Worm (Caenorhabditis elegans): ENCODE measurements around the gene C44B11.1.

The C44B11.1 gene

ce11 chrIII:3154968-3155367 is at the start of gene C44B11.1:
C44B11.1 (plus strand) TSS chrIII:3155268.
- TF ChIP-seq dao-5 (tag; optimal IDR thresholded peaks at IDR 0.05) (no peak), W03F9.2 (tag; optimal IDR thresholded peaks at IDR 0.05) (no peak), him-1 (tag; optimal IDR thresholded peaks at IDR 0.05) (no peak)

- TF ChIP-seq W03F9.2 (tag; optimal IDR thresholded peaks at IDR 0.05) (no peak), him-1 (tag; optimal IDR thresholded peaks at IDR 0.05) (no peak), dao-5 (tag; optimal IDR thresholded peaks at IDR 0.05) (no peak)
Observed at ce11 chrIII:3106301-3106700, 48.8 kb upstream of the C44B11.1 start.

ce11 chrIII:3107530-3107929 is 47.5 kb upstream of the C44B11.1 start:
- no peak for TF ChIP-seq him-1 (tag; optimal IDR thresholded peaks at IDR 0.05)
- no peak for TF ChIP-seq W03F9.2 (tag; optimal IDR thresholded peaks at IDR 0.05)
- no peak for TF ChIP-seq dao-5 (tag; optimal IDR thresholded peaks at IDR 0.05)

- TF ChIP-seq him-1 (tag; optimal IDR thresholded peaks at IDR 0.05) = no peak
- no peak for TF ChIP-seq dao-5 (tag; optimal IDR thresholded peaks at IDR 0.05)
Observed at ce11 chrIII:3108804-3109203, 46.3 kb upstream of the C44B11.1 start.

- TF ChIP-seq W03F9.2 (tag; optimal IDR thresholded peaks at IDR 0.05) (no peak), him-1 (tag; optimal IDR thresholded peaks at IDR 0.05) (no peak)
Observed at ce11 chrIII:3109564-3109963, 45.5 kb upstream of the C44B11.1 start.

- no peak for TF ChIP-seq W03F9.2 (tag; optimal IDR thresholded peaks at IDR 0.05)
- no peak for TF ChIP-seq dao-5 (tag; optimal IDR thresholded peaks at IDR 0.05)
- no peak for TF ChIP-seq him-1 (tag; optimal IDR thresholded peaks at IDR 0.05)
Observed at ce11 chrIII:3110614-3111013, 44.5 kb upstream of the C44B11.1 start.

ce11 chrIII:3111534-3111933 is 43.5 kb upstream of the C44B11.1 start:
- TF ChIP-seq W03F9.2 (tag; optimal IDR thresholded peaks at IDR 0.05) (no peak), dao-5 (tag; optimal IDR thresholded peaks at IDR 0.05) (no peak), him-1 (tag; optimal IDR thresholded peaks at IDR 0.05) (no peak)

ce11 chrIII:3112001-3112400 is 43.1 kb upstream of the C44B11.1 start:
- TF ChIP-seq dao-5 (tag; optimal IDR thresholded peaks at IDR 0.05) (no peak), him-1 (tag; optimal IDR thresholded peaks at IDR 0.05) (no peak), W03F9.2 (tag; optimal IDR thresholded peaks at IDR 0.05) (no peak)

ce11 chrIII:3112616-3113015 is 42.5 kb upstream of the C44B11.1 start:
- TF ChIP-seq W03F9.2 (tag; optimal IDR thresholded peaks at IDR 0.05) (no peak), dao-5 (tag; optimal IDR thresholded peaks at IDR 0.05) (no peak), him-1 (tag; optimal IDR thresholded peaks at IDR 0.05) (no peak)

ce11 chrIII:3116969-3117368 is 38.1 kb upstream of the C44B11.1 start:
- TF ChIP-seq him-1 (tag; optimal IDR thresholded peaks at IDR 0.05) (no peak), W03F9.2 (tag; optimal IDR thresholded peaks at IDR 0.05) (no peak), dao-5 (tag; optimal IDR thresholded peaks at IDR 0.05) (no peak)

ce11 chrIII:3119972-3120371 is 35.1 kb upstream of the C44B11.1 start:
- no peak for TF ChIP-seq dao-5 (tag; optimal IDR thresholded peaks at IDR 0.05)
- no peak for TF ChIP-seq W03F9.2 (tag; optimal IDR thresholded peaks at IDR 0.05)
- TF ChIP-seq him-1 (tag; optimal IDR thresholded peaks at IDR 0.05) = no peak

ce11 chrIII:3124209-3124786 is 30.8 kb upstream of the C44B11.1 start:
- TF ChIP-seq dao-5 (tag; optimal IDR thresholded peaks at IDR 0.05) (no peak), W03F9.2 (tag; optimal IDR thresholded peaks at IDR 0.05) (no peak), him-1 (tag; optimal IDR thresholded peaks at IDR 0.05) (no peak)

ce11 chrIII:3127074-3127596 is 27.9 kb upstream of the C44B11.1 start, which contains the start of gene nipa-1:
nipa-1 (minus strand) TSS chrIII:3127124.
- TF ChIP-seq dao-5 (tag; optimal IDR thresholded peaks at IDR 0.05) = no peak
- no peak for TF ChIP-seq him-1 (tag; optimal IDR thresholded peaks at IDR 0.05)
- TF ChIP-seq W03F9.2 (tag; optimal IDR thresholded peaks at IDR 0.05) = no peak

ce11 chrIII:3127613-3128012 is 27.5 kb upstream of the C44B11.1 start:
- TF ChIP-seq him-1 (tag; optimal IDR thresholded peaks at IDR 0.05) (peak; percentile 16), W03F9.2 (tag; optimal IDR thresholded peaks at IDR 0.05) (no peak), dao-5 (tag; optimal IDR thresholded peaks at IDR 0.05) (no peak)

- TF ChIP-seq dao-5 (tag; optimal IDR thresholded peaks at IDR 0.05) (no peak), him-1 (tag; optimal IDR thresholded peaks at IDR 0.05) (no peak), W03F9.2 (tag; optimal IDR thresholded peaks at IDR 0.05) (no peak)
Observed at ce11 chrIII:3129036-3129435, 26.0 kb upstream of the C44B11.1 start, which contains the start of gene Y53G8B.1. Y53G8B.1 (plus strand) TSS chrIII:3129277.
